Worm (Caenorhabditis elegans): ENCODE results near the gene clec-223.
A peak's percentile ranks its signal among the peaks of the same experiment; 100 is the strongest.

The clec-223 gene

DNA sequence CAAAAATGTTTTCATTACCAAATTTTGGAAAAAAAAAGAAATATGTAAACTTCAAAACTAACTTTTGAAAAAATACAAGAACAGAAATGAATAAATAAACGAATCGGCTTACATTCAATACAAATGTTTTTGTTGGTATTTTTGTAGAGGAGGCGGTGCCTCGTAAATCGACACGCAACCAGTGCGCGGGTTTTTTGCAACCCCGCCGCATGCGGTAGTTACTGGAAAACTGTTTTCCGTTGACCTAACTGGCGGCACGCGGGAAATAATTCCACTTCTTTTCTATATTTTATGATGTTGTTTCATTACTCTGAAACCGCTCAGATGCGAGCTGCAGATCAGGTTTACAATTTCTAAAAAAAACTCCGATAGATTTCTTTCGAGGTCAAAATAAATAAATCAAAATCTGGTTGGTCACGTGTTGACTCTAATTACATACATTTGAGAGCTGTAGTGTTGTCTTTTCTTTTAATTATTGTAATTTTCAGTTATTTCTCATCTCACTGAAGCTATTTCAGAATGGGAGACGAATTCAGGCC lies 33.7 kb upstream of the clec-223 start, which contains the start of the genes dvc-1 and ima-1 (continued):
- TF ChIP-seq zip-4 (GFP tag; optimal IDR thresholded peaks at IDR 0.05) (no peak), pax-3 (tag; optimal IDR thresholded peaks at IDR 0.05) (peak; percentile 7), nhr-90 (tag; optimal IDR thresholded peaks at IDR 0.05; ENCODE audit: poor library complexity) (peak; percentile 74), sox-4 (tag; optimal IDR thresholded peaks at IDR 0.05) (no peak), zag-1 (tag; optimal IDR thresholded peaks at IDR 0.05) (no peak), lin-13 (GFP tag; optimal IDR thresholded peaks at IDR 0.05) (peak; percentile 44), unc-30 (tag; optimal IDR thresholded peaks at IDR 0.05) (no peak), fkh-10 (GFP tag; optimal IDR thresholded peaks at IDR 0.05) (peak; percentile 13), efl-1 (optimal IDR thresholded peaks at IDR 0.05) (peak; percentile 67 to 69), efl-1 (GFP tag; optimal IDR thresholded peaks at IDR 0.05 in 1 of 2) (peak; percentile 56 to 97), nhr-84 (tag; optimal IDR thresholded peaks at IDR 0.05) (no peak), fkh-4 (tag; optimal IDR thresholded peaks at IDR 0.05; ENCODE audit: borderline replicate concordance) (no peak), tbx-2 (tag; optimal IDR thresholded peaks at IDR 0.05) (peak; percentile 51), ztf-11 (tag; optimal IDR thresholded peaks at IDR 0.05) (peak in 1 of 2 experiments; percentile 13), rnt-1 (tag; optimal IDR thresholded peaks at IDR 0.05) (peak; percentile 86), lin-15B (tag; optimal IDR thresholded peaks at IDR 0.05) (no peak), sptf-1 (tag; optimal IDR thresholded peaks at IDR 0.05) (no peak), fkh-8 (tag; optimal IDR thresholded peaks at IDR 0.05) (no peak), dsc-1 (tag; optimal IDR thresholded peaks at IDR 0.05) (peak; percentile 58), ces-1 (GFP tag; optimal IDR thresholded peaks at IDR 0.05) (no peak), irx-1 (tag; optimal IDR thresholded peaks at IDR 0.05) (no peak), lin-35 (GFP tag; optimal IDR thresholded peaks at IDR 0.05) (peak; percentile 60 to 65), sup-37 (GFP tag; optimal IDR thresholded peaks at IDR 0.05) (no peak), tlp-1 (tag; optimal IDR thresholded peaks at IDR 0.05) (no peak), jun-1 (tag; optimal IDR thresholded peaks at IDR 0.05) (peak; percentile 52), snu-23 (GFP tag; optimal IDR thresholded peaks at IDR 0.05) (peak; percentile 79), mef-2 (tag; optimal IDR thresholded peaks at IDR 0.05) (no peak), unc-98 (GFP tag; IDR thresholded peaks at IDR 0.05) (no peak), nhr-19 (GFP tag; conservative IDR thresholded peaks at IDR 0.05) (peak; percentile 73), nhr-71 (tag; optimal IDR thresholded peaks at IDR 0.05) (peak; percentile 77), ztf-4 (tag; optimal IDR thresholded peaks at IDR 0.05) (no peak), hlh-17 (GFP tag; optimal IDR thresholded peaks at IDR 0.05; ENCODE audit: borderline replicate concordance) (no peak), dpl-1 (GFP tag; optimal IDR thresholded peaks at IDR 0.05) (peak; percentile 36 to 68 (median 62)), F16B12.6 (tag; optimal IDR thresholded peaks at IDR 0.05) (peak; percentile 31), isw-1 (GFP tag; IDR thresholded peaks at IDR 0.05) (peak; percentile 56), nhr-237 (tag; optimal IDR thresholded peaks at IDR 0.05) (peak; percentile 7), mab-9 (GFP tag; IDR thresholded peaks at IDR 0.05) (no peak), ceh-90 (tag; optimal IDR thresholded peaks at IDR 0.05) (no peak), grh-1 (GFP tag; IDR thresholded peaks at IDR 0.05) (peak; percentile 51; the same call in 1 of the 2 replicates), unc-130 (tag; optimal IDR thresholded peaks at IDR 0.05) (peak; percentile 18), egl-27 (tag; optimal IDR thresholded peaks at IDR 0.05) (no peak), nhr-85 (tag) (peak; percentile 76), fos-1 (tag; optimal IDR thresholded peaks at IDR 0.05) (no peak), aly-2 (tag; optimal IDR thresholded peaks at IDR 0.05) (no peak), unc-86 (tag; optimal IDR thresholded peaks at IDR 0.05) (no peak), nhr-20 (tag; optimal IDR thresholded peaks at IDR 0.05) (peak; percentile 71), nhr-11 (tag; optimal IDR thresholded peaks at IDR 0.05) (no peak), Y116A8C.19 (tag; optimal IDR thresholded peaks at IDR 0.05; ENCODE audit: borderline replicate concordance) (no peak), ceh-63 (GFP tag; optimal IDR thresholded peaks at IDR 0.05) (no peak)
